Worm (Caenorhabditis elegans) whole organism, L3 larva: ENCODE results near the gene elo-1.

ENCODE experiments used
- R02D3.7 ChIP-seq: fragments of 150-350 bp; optimal IDR thresholded peaks from 2 replicates; lab custom pipeline; 2014; ENCODE audit warnings: missing biosample characterization, missing genetic modification characterization
- aly-2 ChIP-seq: fragments of 150-350 bp; optimal IDR thresholded peaks from 2 replicates; lab custom pipeline; 2014; ENCODE audit warnings: missing biosample characterization, missing genetic modification characterization
- ama-1 ChIP-seq: fragments of 150-350 bp; optimal IDR thresholded peaks from 2 replicates; lab custom pipeline; 2018
- ceh-16 ChIP-seq: sonication (generic microtip); optimal IDR thresholded peaks from 2 replicates; lab custom pipeline; 2017; ENCODE audit warnings: missing biosample characterization, missing genetic modification characterization
- ceh-82 ChIP-seq: fragments of 150-350 bp; optimal IDR thresholded peaks from 2 replicates; lab custom pipeline; 2014; ENCODE audit warnings: missing biosample characterization, missing genetic modification characterization
- ceh-9 ChIP-seq: sonication (generic microtip); optimal IDR thresholded peaks from 2 replicates; lab custom pipeline; 2018; ENCODE audit warnings: missing biosample characterization, missing genetic modification characterization
- daf-12 ChIP-seq: fragments of 150-350 bp; optimal IDR thresholded peaks from 2 replicates; lab custom pipeline; 2014; ENCODE audit warnings: missing biosample characterization, missing genetic modification reagents, missing genetic modification characterization
- egl-27 ChIP-seq: sonication (generic microtip); optimal IDR thresholded peaks from 4 replicates; lab custom pipeline; 2017; ENCODE audit warnings: missing biosample characterization, missing genetic modification reagents, missing genetic modification characterization
- egl-5 ChIP-seq: fragments of 150-350 bp; optimal IDR thresholded peaks from 2 replicates; lab custom pipeline; 2017; ENCODE audit warnings: missing biosample characterization, missing genetic modification reagents, missing genetic modification characterization, inconsistent platforms
- elt-1 ChIP-seq: fragments of 150-350 bp; optimal IDR thresholded peaks from 2 replicates; lab custom pipeline; 2014; ENCODE audit warnings: missing biosample characterization, missing genetic modification characterization
- elt-2 ChIP-seq: sonication (generic microtip); optimal IDR thresholded peaks from 2 replicates; lab custom pipeline; 2016; ENCODE audit warnings: missing genetic modification reagents, mild to moderate bottlenecking, missing genetic modification characterization, missing compliant biosample characterization
- fkh-10 ChIP-seq: sonication (generic microtip); optimal IDR thresholded peaks from 2 replicates; lab custom pipeline; 2017; ENCODE audit warnings: missing biosample characterization, missing genetic modification reagents, missing genetic modification characterization
- fos-1 ChIP-seq: fragments of 150-350 bp; optimal IDR thresholded peaks from 2 replicates; lab custom pipeline; 2014; ENCODE audit warnings: missing biosample characterization, missing genetic modification characterization
- hmg-11 ChIP-seq: sonication (generic microtip); optimal IDR thresholded peaks from 2 replicates; lab custom pipeline; 2016; ENCODE audit warnings: missing genetic modification characterization, missing compliant biosample characterization
- lin-15B ChIP-seq: fragments of 150-350 bp; optimal IDR thresholded peaks from 2 replicates; lab custom pipeline; 2014; ENCODE audit warnings: missing biosample characterization, missing genetic modification characterization
- lin-39 ChIP-seq: fragments of 150-350 bp; optimal IDR thresholded peaks from 2 replicates; lab custom pipeline; 2018; ENCODE audit warnings: missing biosample characterization, missing genetic modification reagents, missing genetic modification characterization
- lsy-12 ChIP-seq: sonication (generic microtip); optimal IDR thresholded peaks from 2 replicates; lab custom pipeline; 2016; ENCODE audit warnings: mild to moderate bottlenecking, missing genetic modification characterization, missing compliant biosample characterization
- mml-1 ChIP-seq: fragments of 150-350 bp; sonication (generic microtip); optimal IDR thresholded peaks from 3 replicates; lab custom pipeline; 2014; ENCODE audit warnings: missing biosample characterization, missing genetic modification characterization
- nfya-1 ChIP-seq: sonication (generic microtip); optimal IDR thresholded peaks from 2 replicates; lab custom pipeline; 2017; ENCODE audit warnings: missing genetic modification characterization, mild to moderate bottlenecking, missing compliant biosample characterization, antibody characterized with exemption, moderate library complexity; ENCODE audit not compliant: insufficient read depth
- nhr-11 ChIP-seq: fragments of 150-350 bp; optimal IDR thresholded peaks from 2 replicates; lab custom pipeline; 2014; ENCODE audit warnings: missing biosample characterization, missing genetic modification characterization
- nhr-25 ChIP-seq: sonication (generic microtip); optimal IDR thresholded peaks from 2 replicates; lab custom pipeline; 2017; ENCODE audit warnings: missing biosample characterization, missing genetic modification characterization
- nhr-28 ChIP-seq: fragments of 150-350 bp; optimal IDR thresholded peaks from 2 replicates; lab custom pipeline; 2014; ENCODE audit warnings: missing biosample characterization, missing genetic modification characterization
- nhr-43 ChIP-seq: sonication (generic microtip); optimal IDR thresholded peaks from 2 replicates; lab custom pipeline; 2016; ENCODE audit warnings: mild to moderate bottlenecking, missing genetic modification characterization, missing compliant biosample characterization; ENCODE audit not compliant: poor library complexity, severe bottlenecking
- nhr-76 ChIP-seq: fragments of 150-350 bp; sonication (generic microtip); optimal IDR thresholded peaks from 5 replicates; lab custom pipeline; 2014; ENCODE audit warnings: missing biosample characterization, missing genetic modification characterization
- nhr-77 ChIP-seq: fragments of 150-350 bp; optimal IDR thresholded peaks from 2 replicates; lab custom pipeline; 2014; ENCODE audit warnings: missing biosample characterization, missing genetic modification characterization
- pha-4 ChIP-seq: fragments of 150-350 bp; optimal IDR thresholded peaks from 2 replicates; lab custom pipeline; 2014; ENCODE audit warnings: missing biosample characterization, missing genetic modification reagents, missing genetic modification characterization
- sea-2 ChIP-seq: fragments of 150-350 bp; sonication (generic microtip); optimal IDR thresholded peaks from 4 replicates; lab custom pipeline; 2014; ENCODE audit warnings: missing biosample characterization, missing genetic modification reagents, missing genetic modification characterization
- snpc-4 ChIP-seq: fragments of 150-350 bp; optimal IDR thresholded peaks from 2 replicates; lab custom pipeline; 2014; ENCODE audit warnings: missing biosample characterization, missing genetic modification characterization
- tbx-2 ChIP-seq: sonication (generic microtip); optimal IDR thresholded peaks from 2 replicates; lab custom pipeline; 2016; ENCODE audit warnings: mild to moderate bottlenecking, missing genetic modification characterization, missing compliant biosample characterization
- unc-39 ChIP-seq: sonication (generic microtip); optimal IDR thresholded peaks from 4 replicates; lab custom pipeline; 2017; ENCODE audit warnings: missing biosample characterization, missing genetic modification characterization
- unc-62 ChIP-seq: fragments of 150-350 bp; sonication (generic microtip); optimal IDR thresholded peaks from 4 replicates; lab custom pipeline; 2014; ENCODE audit warnings: missing biosample characterization, missing genetic modification reagents, missing genetic modification characterization
- zag-1 ChIP-seq: fragments of 150-350 bp; optimal IDR thresholded peaks from 2 replicates; lab custom pipeline; 2014; ENCODE audit warnings: missing biosample characterization, missing genetic modification characterization
- ztf-11 ChIP-seq: fragments of 150-350 bp; optimal IDR thresholded peaks from 2 replicates; lab custom pipeline; 2014; ENCODE audit warnings: missing biosample characterization, missing genetic modification characterization
- ztf-4 ChIP-seq: fragments of 150-350 bp; optimal IDR thresholded peaks from 2 replicates; lab custom pipeline; 2014; ENCODE audit warnings: missing biosample characterization, missing genetic modification characterization

Gene elo-1

ce11 chrIV:9490320-9490719, 35.8 kb upstream of the elo-1 start, which contains the start of gene sru-6:
TSS of gene sru-6 (plus strand) at chrIV:9490620.
- TF ChIP-seq elt-1 (tag; lab: Kevin White, UChicago): no peak
- no peak for TF ChIP-seq hmg-11 (tag; lab: Kevin White, UChicago)
- no peak for TF ChIP-seq nhr-28 (tag; lab: Kevin White, UChicago)
- no peak for TF ChIP-seq R02D3.7 (tag; lab: Kevin White, UChicago)
- no peak for TF ChIP-seq unc-62 (GFP tag; lab: Kevin White, UChicago)
- TF ChIP-seq fkh-10: no peak
- TF ChIP-seq tbx-2 (tag; lab: Kevin White, UChicago): no peak
- no peak for TF ChIP-seq unc-39 (tag; lab: Kevin White, UChicago)
- TF ChIP-seq nhr-25 (tag; lab: Kevin White, UChicago): no peak
- TF ChIP-seq egl-27 (tag; lab: Kevin White, UChicago): no peak
- no peak for TF ChIP-seq nhr-11 (tag; lab: Kevin White, UChicago)
- no peak for TF ChIP-seq ceh-82
- TF ChIP-seq ama-1 (lab: Kevin White, UChicago): no peak

ce11 chrIV:9496306-9496705, 29.9 kb upstream of the elo-1 start, which contains the start of gene sru-3:
TSS of gene sru-3 (plus strand) at chrIV:9496606.
- TF ChIP-seq lin-39: no peak
- no peak for TF ChIP-seq nhr-11 (tag; lab: Kevin White, UChicago)
- no peak for TF ChIP-seq ztf-4
- TF ChIP-seq fkh-10: no peak
- no peak for TF ChIP-seq nhr-76 (tag; lab: Kevin White, UChicago)
- TF ChIP-seq sea-2 (GFP tag; lab: Kevin White, UChicago): no peak
- no peak for TF ChIP-seq nfya-1 (tag; lab: Kevin White, UChicago)
- TF ChIP-seq ceh-16 (tag; lab: Kevin White, UChicago): no peak
- no peak for TF ChIP-seq nhr-77 (tag; lab: Kevin White, UChicago)
- no peak for TF ChIP-seq ama-1 (lab: Kevin White, UChicago)
- TF ChIP-seq fos-1 (tag; lab: Kevin White, UChicago): no peak
- TF ChIP-seq lsy-12 (tag; lab: Kevin White, UChicago): no peak
- no peak for TF ChIP-seq pha-4 (tag; lab: Kevin White, UChicago)

DNA sequence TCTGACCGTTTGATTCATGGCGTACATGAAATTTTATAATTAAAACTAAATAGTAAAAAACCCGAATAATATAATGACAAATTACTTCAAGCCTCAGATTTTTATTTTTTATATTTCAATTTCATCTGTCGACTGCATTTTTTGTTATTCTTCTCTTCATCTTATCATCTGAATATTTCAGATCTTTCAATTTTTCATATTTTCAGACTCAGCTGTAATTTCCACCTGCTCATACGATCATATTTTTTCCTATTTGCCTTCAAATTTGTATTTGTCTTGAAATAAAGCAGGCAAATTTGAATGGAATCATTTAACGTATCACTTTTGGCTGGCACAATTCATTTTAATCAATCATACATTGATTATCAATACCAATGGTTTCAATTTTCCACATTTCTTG, 28.1 kb upstream of the elo-1 start, which contains the start of gene sru-4:
TSS of gene sru-4 (plus strand) at position 301 of the 400 bp plus-strand sequence.
- TF ChIP-seq egl-5 (tag; lab: Kevin White, UChicago) (no peak), ceh-82 (no peak)
- TF ChIP-seq, all 47 proteins: peak for 0

- no peak for TF ChIP-seq nhr-43
- TF ChIP-seq snpc-4 (tag; lab: Kevin White, UChicago): no peak
- no peak for TF ChIP-seq daf-12
- no peak for TF ChIP-seq aly-2
- TF ChIP-seq unc-62 (GFP tag; lab: Kevin White, UChicago): no peak
- TF ChIP-seq elt-1 (tag; lab: Kevin White, UChicago): no peak
- no peak for TF ChIP-seq zag-1 (tag; lab: Kevin White, UChicago)
- no peak for TF ChIP-seq ceh-9 (tag; lab: Kevin White, UChicago)
- TF ChIP-seq ztf-11 (tag; lab: Kevin White, UChicago): no peak
- TF ChIP-seq ztf-4: no peak
- TF ChIP-seq, all 47 proteins: peak for 0
Observed at ce11 chrIV:9499636-9500035, 26.5 kb upstream of the elo-1 start.

DNA sequence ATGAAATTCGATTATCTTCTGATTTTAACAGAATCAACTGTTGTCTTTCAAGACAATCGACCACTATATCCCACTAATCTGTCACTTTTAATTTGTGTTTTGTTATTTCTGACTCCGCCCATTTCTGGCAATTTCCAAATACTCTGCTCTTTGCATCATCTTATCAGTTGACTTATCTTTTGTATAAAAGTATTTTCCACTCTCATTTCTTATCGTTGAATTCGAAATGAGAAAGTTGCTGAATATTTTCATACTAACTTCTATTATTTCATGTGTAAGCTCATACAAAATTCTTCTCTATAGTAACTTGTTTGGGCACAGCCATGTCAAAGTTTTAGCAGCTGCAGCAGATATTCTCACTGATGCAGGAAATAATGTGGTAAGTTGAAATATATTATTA, 26.1 kb upstream of the elo-1 start, which contains the start of gene ugt-21:
TSS of gene ugt-21 (plus strand) at position 212 of the 400 bp plus-strand sequence.
- no peak for TF ChIP-seq mml-1 (tag; lab: Kevin White, UChicago)
- peak; percentile 52 for TF ChIP-seq elt-2 (tag; lab: Kevin White, UChicago)

- TF ChIP-seq nhr-28 (tag; lab: Kevin White, UChicago): no peak
- TF ChIP-seq lin-15B: no peak
- TF ChIP-seq, all 47 proteins: peak for 0
Observed at ce11 chrIV:9506251-9506650, 19.9 kb upstream of the elo-1 start, which contains the start of gene ttr-9. TSS of gene ttr-9 (minus strand) at chrIV:9506351.
